Fruit fly (Drosophila melanogaster) whole organism, embryonic: ENCODE results near the gene Pat1.
A peak's percentile ranks its signal among the peaks of the same experiment; 100 is the strongest.

Source experiments
- Aef1 ChIP-seq: fragments of 200-800 bp; sonication (Bioruptor generic); IDR thresholded peaks from 3 replicates; pipeline ENCODE4 v1.3.6; 2022; ENCODE audit warnings: missing biosample characterization, missing genetic modification characterization
- Antp ChIP-seq: fragments of 200-800 bp; sonication (Bioruptor generic); optimal IDR thresholded peaks from 3 replicates; lab custom pipeline; 2016; ENCODE audit warnings: missing biosample characterization, missing genetic modification characterization
- Atf6 ChIP-seq: fragments of 200-800 bp; sonication (Bioruptor generic); IDR thresholded peaks from 2 replicates; pipeline ENCODE4 v1.3.6; 2022; ENCODE audit warnings: missing biosample characterization, missing genetic modification characterization
- B-H2 ChIP-seq: fragments of 200-800 bp; sonication (Bioruptor generic); optimal IDR thresholded peaks from 2 replicates; lab custom pipeline; 2018; ENCODE audit warnings: missing biosample characterization, mild to moderate bottlenecking, missing genetic modification characterization
- BtbVII ChIP-seq: fragments of 200-800 bp; sonication (Bioruptor generic); optimal IDR thresholded peaks from 3 replicates; lab custom pipeline; 2017; ENCODE audit warnings: missing biosample characterization, mild to moderate bottlenecking, missing genetic modification characterization
- CG10959 ChIP-seq: fragments of 200-800 bp; sonication (Bioruptor generic); IDR thresholded peaks from 2 replicates; pipeline ENCODE4 v1.3.6; 2022; ENCODE audit warnings: missing biosample characterization, missing genetic modification characterization
- CG10979 ChIP-seq: fragments of 200-800 bp; sonication (Bioruptor generic); optimal IDR thresholded peaks from 2 replicates; lab custom pipeline; 2018; ENCODE audit warnings: missing biosample characterization, mild to moderate bottlenecking, missing genetic modification characterization, moderate library complexity
- CG11456 ChIP-seq: fragments of 200-800 bp; sonication (Bioruptor generic); IDR thresholded peaks from 3 replicates; pipeline ENCODE4 v1.3.6; 2022; ENCODE audit warnings: missing biosample characterization, missing genetic modification characterization
- CG12104 ChIP-seq: fragments of 200-800 bp; sonication (Bioruptor generic); optimal IDR thresholded peaks from 3 replicates; lab custom pipeline; 2016; ENCODE audit warnings: missing biosample characterization, missing genetic modification characterization
- CG12299 ChIP-seq: fragments of 200-800 bp; sonication (Bioruptor generic); optimal IDR thresholded peaks from 2 replicates; lab custom pipeline; 2018; ENCODE audit warnings: missing biosample characterization, mild to moderate bottlenecking, missing genetic modification characterization
- CG12659 ChIP-seq: fragments of 200-800 bp; sonication (Bioruptor generic); optimal IDR thresholded peaks from 3 replicates; lab custom pipeline; 2017; ENCODE audit warnings: mild to moderate bottlenecking, missing biosample characterization, missing genetic modification reagents, missing genetic modification characterization
- CG15073 ChIP-seq: fragments of 200-800 bp; sonication (Bioruptor generic); optimal IDR thresholded peaks from 2 replicates; lab custom pipeline; 2016; ENCODE audit warnings: missing biosample characterization, missing genetic modification characterization
- CG17328 ChIP-seq: fragments of 200-800 bp; sonication (Bioruptor generic); IDR thresholded peaks from 2 replicates; pipeline ENCODE4 v1.3.6; 2022; ENCODE audit warnings: missing biosample characterization, missing genetic modification characterization
- CG18011 ChIP-seq: fragments of 200-800 bp; sonication (Bioruptor generic); optimal IDR thresholded peaks from 2 replicates; lab custom pipeline; 2017; ENCODE audit warnings: missing biosample characterization, missing genetic modification characterization, mild to moderate bottlenecking, moderate library complexity, missing genotype
- CG18476 ChIP-seq: fragments of 200-800 bp; sonication (Bioruptor generic); optimal IDR thresholded peaks from 2 replicates; lab custom pipeline; 2016; ENCODE audit warnings: missing biosample characterization, mild to moderate bottlenecking, missing genetic modification characterization
- CG2199 ChIP-seq: fragments of 200-800 bp; sonication (Bioruptor generic); IDR thresholded peaks from 3 replicates; pipeline ENCODE4 v1.3.6; 2022; ENCODE audit warnings: missing biosample characterization, missing genetic modification characterization
- CG32772 ChIP-seq: fragments of 200-800 bp; sonication (Bioruptor generic); IDR thresholded peaks from 2 replicates; pipeline ENCODE4 v1.3.6; 2022; ENCODE audit warnings: missing biosample characterization, missing genetic modification characterization
- CG8290 ChIP-seq, 3 experiments: fragments of 200-800 bp; sonication (Bioruptor generic); optimal IDR thresholded peaks; 2 replicates each; lab custom pipeline; 2016 to 2019; ENCODE audit warnings: missing biosample characterization in 3 of 3, missing genetic modification characterization in 3 of 3, mild to moderate bottlenecking in 2 of 3, moderate library complexity in 1 of 3
- CrebB ChIP-seq: fragments of 200-800 bp; sonication (Bioruptor generic); optimal IDR thresholded peaks from 3 replicates; lab custom pipeline; 2018; ENCODE audit warnings: missing biosample characterization, mild to moderate bottlenecking, missing genetic modification characterization
- Dad ChIP-seq: fragments of 200-800 bp; sonication (Bioruptor generic); optimal IDR thresholded peaks from 3 replicates; lab custom pipeline; 2016; ENCODE audit warnings: missing biosample characterization, missing genetic modification characterization
- Gug ChIP-seq: fragments of 200-800 bp; sonication (Bioruptor generic); IDR thresholded peaks from 4 replicates; pipeline ENCODE4 v1.3.6; 2022; ENCODE audit warnings: missing biosample characterization, missing genetic modification characterization
- H15 ChIP-seq: fragments of 200-800 bp; sonication (Bioruptor generic); IDR thresholded peaks from 3 replicates; pipeline ENCODE4 v1.3.6; 2022; ENCODE audit warnings: missing biosample characterization, missing genetic modification characterization
- Hmx ChIP-seq: fragments of 200-800 bp; sonication (Bioruptor generic); optimal IDR thresholded peaks from 2 replicates; lab custom pipeline; 2016; ENCODE audit warnings: missing biosample characterization, missing genetic modification characterization
- Lpt ChIP-seq: fragments of >200 bp; optimal IDR thresholded peaks from 2 replicates; lab custom pipeline; 2018; ENCODE audit warnings: missing biosample characterization, missing genetic modification characterization
- Meics ChIP-seq: fragments of 200-800 bp; sonication (Bioruptor generic); optimal IDR thresholded peaks from 2 replicates; lab custom pipeline; 2017; ENCODE audit warnings: missing biosample characterization, mild to moderate bottlenecking, missing genetic modification characterization
- NK7.1 ChIP-seq: fragments of 200-800 bp; sonication (Bioruptor generic); optimal IDR thresholded peaks from 3 replicates; lab custom pipeline; 2016; ENCODE audit warnings: missing biosample characterization, missing genetic modification characterization
- Pdp1 ChIP-seq, 2 experiments: fragments of 200-800 bp; sonication (Bioruptor generic); optimal IDR thresholded peaks; 3 replicates each; lab custom pipeline; 2016; ENCODE audit warnings: missing biosample characterization in 2 of 2, missing genetic modification characterization in 2 of 2, mild to moderate bottlenecking in 1 of 2, moderate library complexity in 1 of 2
- Rfx ChIP-seq: fragments of 200-800 bp; sonication (Bioruptor generic); IDR thresholded peaks from 2 replicates; pipeline ENCODE4 v1.3.6; 2022; ENCODE audit warnings: missing biosample characterization, missing genetic modification characterization
- Rx ChIP-seq: fragments of 200-800 bp; sonication (Bioruptor generic); IDR thresholded peaks from 2 replicates; pipeline ENCODE4 v1.3.6; 2022; ENCODE audit warnings: missing biosample characterization, missing genetic modification characterization
- Xbp1 ChIP-seq: fragments of 200-800 bp; sonication (Bioruptor generic); optimal IDR thresholded peaks from 3 replicates; lab custom pipeline; 2016; ENCODE audit warnings: missing biosample characterization, mild to moderate bottlenecking, missing genetic modification characterization
- ase ChIP-seq: fragments of 200-800 bp; sonication (Bioruptor generic); IDR thresholded peaks from 3 replicates; pipeline ENCODE4 v1.3.6; 2022; ENCODE audit warnings: missing biosample characterization, missing genetic modification characterization
- ash1 ChIP-seq: fragments of 200-800 bp; sonication (Bioruptor generic); optimal IDR thresholded peaks from 2 replicates; lab custom pipeline; 2018; ENCODE audit warnings: missing biosample characterization, mild to moderate bottlenecking, missing genetic modification characterization
- bbx ChIP-seq: fragments of 200-800 bp; sonication (Bioruptor generic); IDR thresholded peaks from 2 replicates; pipeline ENCODE4 v1.3.6; 2022; ENCODE audit warnings: missing biosample characterization, missing genetic modification characterization; ENCODE audit not compliant: partially characterized antibody
- cato ChIP-seq: fragments of 200-800 bp; sonication (Bioruptor generic); optimal IDR thresholded peaks from 2 replicates; lab custom pipeline; 2016; ENCODE audit warnings: missing biosample characterization, missing genetic modification characterization, borderline replicate concordance
- ci ChIP-seq: fragments of 200-800 bp; sonication (Bioruptor generic); IDR thresholded peaks from 3 replicates; pipeline ENCODE4 v1.3.6; 2022; ENCODE audit warnings: missing biosample characterization, missing genetic modification characterization
- gce ChIP-seq: fragments of 200-800 bp; sonication (Bioruptor generic); IDR thresholded peaks from 3 replicates; pipeline ENCODE4 v1.3.6; 2022; ENCODE audit warnings: missing biosample characterization, missing genetic modification characterization
- gem ChIP-seq: fragments of 200-800 bp; sonication (Bioruptor generic); optimal IDR thresholded peaks from 2 replicates; lab custom pipeline; 2019; ENCODE audit warnings: missing biosample characterization, mild to moderate bottlenecking, missing genetic modification characterization, moderate library complexity
- gfzf ChIP-seq: fragments of 200-800 bp; sonication (Bioruptor generic); optimal IDR thresholded peaks from 2 replicates; lab custom pipeline; 2016; ENCODE audit warnings: missing biosample characterization, mild to moderate bottlenecking, missing genetic modification characterization, moderate library complexity
- hbn ChIP-seq: fragments of 200-800 bp; sonication (Bioruptor generic); IDR thresholded peaks from 2 replicates; pipeline ENCODE4 v1.3.6; 2022; ENCODE audit warnings: missing biosample characterization, missing genetic modification characterization; ENCODE audit not compliant: partially characterized antibody
- insv ChIP-seq, 2 experiments: fragments of 200-800 bp; sonication (Bioruptor generic); optimal IDR thresholded peaks; 3 replicates each; lab custom pipeline; 2016 to 2018; ENCODE audit warnings: missing biosample characterization in 2 of 2, missing genetic modification characterization in 2 of 2
- kni ChIP-seq: fragments of 200-800 bp; sonication (Bioruptor generic); optimal IDR thresholded peaks from 3 replicates; lab custom pipeline; 2017; ENCODE audit warnings: mild to moderate bottlenecking, missing biosample characterization, missing genetic modification reagents, missing genetic modification characterization
- lab ChIP-seq: fragments of 200-800 bp; sonication (Bioruptor generic); optimal IDR thresholded peaks from 3 replicates; lab custom pipeline; 2017; ENCODE audit warnings: missing biosample characterization, missing genetic modification characterization, mild to moderate bottlenecking, moderate library complexity, missing genetic modification reagents
- nau ChIP-seq: fragments of 200-800 bp; sonication (Bioruptor generic); optimal IDR thresholded peaks from 3 replicates; lab custom pipeline; 2017; ENCODE audit warnings: missing biosample characterization, mild to moderate bottlenecking, missing genetic modification characterization, missing genetic modification reagents
- nom ChIP-seq: fragments of 200-800 bp; sonication (Bioruptor generic); optimal IDR thresholded peaks from 2 replicates; lab custom pipeline; 2017; ENCODE audit warnings: missing biosample characterization, missing genetic modification characterization, mild to moderate bottlenecking, moderate library complexity, missing genetic modification reagents
- oc ChIP-seq: fragments of 200-800 bp; sonication (Bioruptor generic); optimal IDR thresholded peaks from 2 replicates; lab custom pipeline; 2018; ENCODE audit warnings: missing biosample characterization, mild to moderate bottlenecking, missing genetic modification characterization, moderate library complexity
- otp ChIP-seq: fragments of 200-800 bp; sonication (Bioruptor generic); IDR thresholded peaks from 3 replicates; pipeline ENCODE4, ENCODE4 v1.3.6; 2022; ENCODE audit warnings: missing biosample characterization, missing genetic modification characterization
- ssp ChIP-seq: fragments of 200-800 bp; sonication (Bioruptor generic); IDR thresholded peaks from 2 replicates; pipeline ENCODE4 v1.3.6; 2022; ENCODE audit warnings: missing biosample characterization, missing genetic modification characterization
- sug ChIP-seq: fragments of 200-800 bp; optimal IDR thresholded peaks from 2 replicates; lab custom pipeline; 2019; ENCODE audit warnings: missing biosample characterization, mild to moderate bottlenecking, missing genetic modification characterization, moderate library complexity
- unc-4 ChIP-seq: fragments of 200-800 bp; sonication (Bioruptor generic); IDR thresholded peaks from 2 replicates; pipeline ENCODE4 v1.3.6; 2022; ENCODE audit warnings: missing biosample characterization, missing genetic modification characterization; ENCODE audit not compliant: partially characterized antibody
- unpg ChIP-seq: fragments of 200-800 bp; sonication (Bioruptor generic); optimal IDR thresholded peaks from 3 replicates; lab custom pipeline; 2018; ENCODE audit warnings: missing biosample characterization, mild to moderate bottlenecking, missing genetic modification characterization, moderate library complexity

The Pat1 gene

DNA sequence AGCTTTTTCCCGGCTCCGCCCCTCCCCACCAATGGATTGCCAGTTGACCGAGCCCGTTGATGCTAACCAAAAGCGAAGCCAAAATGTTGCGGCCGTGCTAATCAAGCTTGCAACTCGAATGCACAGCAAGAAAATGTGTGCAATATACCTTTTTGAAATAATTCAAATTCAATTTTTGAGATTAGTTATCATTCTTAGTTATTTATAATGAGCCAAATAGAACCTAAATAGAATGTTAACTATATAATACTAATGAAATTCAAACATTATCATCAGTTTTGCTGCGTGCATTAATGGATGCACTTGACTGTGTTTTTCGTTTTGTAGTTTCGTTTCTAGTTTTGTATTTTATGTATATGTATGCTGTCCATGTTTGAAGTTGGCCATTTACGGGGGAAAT, 48.2 kb upstream of the Pat1 start (continued):
- TF ChIP-seq gfzf: no peak
- TF ChIP-seq Xbp1 (GFP tag; lab: Kevin White, UChicago): peak; percentile 40
- peak; percentile 40; the same call in 1 of the 2 replicates for TF ChIP-seq CG17328 (GFP tag; lab: Robert Waterston, UW)
- TF ChIP-seq H15: peak; percentile 65; the same call in 2 of the 3 replicates
- TF ChIP-seq CG10959: no peak
- TF ChIP-seq CG32772: peak; percentile 55
- no peak for TF ChIP-seq Dad (GFP tag; lab: Kevin White, UChicago)
- no peak for TF ChIP-seq insv (GFP tag; optimal IDR thresholded peaks at IDR 0.05; lab: Kevin White, UChicago)
- no peak for TF ChIP-seq Antp
- no peak for TF ChIP-seq Pdp1 (GFP tag; optimal IDR thresholded peaks at IDR 0.05; lab: Kevin White, UChicago)
- TF ChIP-seq nom (GFP tag; lab: Kevin White, UChicago): no peak
- no peak for TF ChIP-seq CG8290 (GFP tag; optimal IDR thresholded peaks at IDR 0.05; lab: Kevin White, UChicago)
- TF ChIP-seq CG8290 (tag; optimal IDR thresholded peaks at IDR 0.05; lab: Kevin White, UChicago): peak in 1 of 2 experiments; percentile 34
- TF ChIP-seq ssp (GFP tag; lab: Robert Waterston, UW): 0 out of 2 replicates have a peak, but pooled peaks have one; percentile 13
- TF ChIP-seq Lpt (GFP tag; lab: Kevin White, UChicago): no peak
- TF ChIP-seq Hmx (GFP tag; lab: Kevin White, UChicago): no peak
- TF ChIP-seq Aef1 (GFP tag; lab: Robert Waterston, UW): 0 out of 3 replicates have a peak, but pooled peaks have one; percentile 35
- no peak for TF ChIP-seq kni (GFP tag; lab: Kevin White, UChicago)
- no peak for TF ChIP-seq Gug (GFP tag; lab: Robert Waterston, UW)
- peak; percentile 38; the same call in 1 of the 2 replicates for TF ChIP-seq Atf6
- TF ChIP-seq hbn (GFP tag; lab: Robert Waterston, UW): no peak
- no peak for TF ChIP-seq ash1 (GFP tag; lab: Kevin White, UChicago)
- TF ChIP-seq CG12659 (GFP tag; lab: Kevin White, UChicago): no peak
- TF ChIP-seq CrebB (tag; lab: Kevin White, UChicago): no peak
- no peak for TF ChIP-seq Rfx (GFP tag; lab: Robert Waterston, UW)
- peak; percentile 67 for TF ChIP-seq gem (tag; lab: Kevin White, UChicago)
- no peak for TF ChIP-seq sug (tag; lab: Kevin White, UChicago)
- TF ChIP-seq oc (tag; lab: Kevin White, UChicago): peak; percentile 22
- no peak for TF ChIP-seq cato (GFP tag; lab: Kevin White, UChicago)
- TF ChIP-seq bbx (GFP tag; lab: Robert Waterston, UW): no peak
- peak; percentile 31 for TF ChIP-seq lab (GFP tag; lab: Kevin White, UChicago)
- TF ChIP-seq B-H2 (GFP tag; lab: Kevin White, UChicago): no peak
- no peak for TF ChIP-seq BtbVII (GFP tag; lab: Kevin White, UChicago)
- no peak for TF ChIP-seq CG18476
- no peak for TF ChIP-seq gce (GFP tag; lab: Robert Waterston, UW)
- TF ChIP-seq ase (GFP tag; lab: Robert Waterston, UW): peak; percentile 34; the same call in 1 of the 3 replicates
- no peak for TF ChIP-seq CG12104
- no peak for TF ChIP-seq CG12299 (tag; lab: Kevin White, UChicago)
- no peak for TF ChIP-seq CG18011 (GFP tag; lab: Kevin White, UChicago)
- TF ChIP-seq CG11456 (GFP tag; lab: Robert Waterston, UW): no peak
- peak; percentile 67 for TF ChIP-seq unpg
- peak; percentile 47 for TF ChIP-seq CG10979
- TF ChIP-seq Meics: peak; percentile 2
- TF ChIP-seq nau: no peak
- no peak for TF ChIP-seq NK7.1 (GFP tag; lab: Kevin White, UChicago)
- TF ChIP-seq otp (GFP tag; lab: Robert Waterston, UW): peak; percentile 54; the same call in 1 of the 3 replicates
- TF ChIP-seq unc-4 (GFP tag; lab: Robert Waterston, UW): no peak
- TF ChIP-seq Rx (GFP tag; lab: Robert Waterston, UW): 0 out of 2 replicates have a peak, but pooled peaks have one; percentile 9
- TF ChIP-seq ci (GFP tag; lab: Robert Waterston, UW): peak; percentile 62; the same call in 1 of the 3 replicates
- no peak for TF ChIP-seq CG2199
- no peak for TF ChIP-seq CG15073
